ENCODE assay signal across 5 worm cellular contexts in the genomic region with DNA sequence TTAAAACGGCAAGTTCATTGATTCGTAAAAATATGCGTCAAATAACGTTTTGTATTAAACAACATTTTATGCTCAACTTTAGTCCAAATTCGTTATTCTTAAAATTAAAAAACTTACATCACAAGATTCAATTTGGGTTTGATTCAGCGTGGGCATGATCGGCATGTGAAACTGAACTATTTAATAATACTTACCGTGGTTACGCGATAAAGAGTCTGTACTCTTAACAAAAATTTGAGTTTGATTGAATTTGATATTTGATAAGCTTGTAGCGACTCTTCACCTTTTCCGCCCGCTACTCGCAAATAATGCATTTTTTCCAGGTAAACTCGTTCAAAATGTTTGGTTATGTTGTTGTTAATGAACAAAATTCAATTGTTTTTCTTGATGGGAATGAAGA.
A peak's percentile ranks its signal among the peaks of the same experiment; 100 is the strongest.
TF ChIP-seq lines count a peak whose summit lies in the region.

A gene (plus strand): TSS at position 253 of the 400 bp plus-strand sequence.

TF ChIP-seq in whole organism, L1 larva, 84 proteins besides CTCF, POLR2A, EP300 and RAD21:
- TF ChIP-seq elt-2 (tag; optimal IDR thresholded peaks at IDR 0.05; lab: Kevin White, UChicago): peak; percentile 60
- no peak for TF ChIP-seq mep-1 (tag; optimal IDR thresholded peaks at IDR 0.05; lab: Kevin White, UChicago)

TF ChIP-seq in whole organism, L2 larva, 48 proteins besides CTCF, POLR2A, EP300 and RAD21:
- no peak for TF ChIP-seq lin-39 (tag; optimal IDR thresholded peaks at IDR 0.05; lab: Kevin White, UChicago)
- no peak for TF ChIP-seq ztf-11 (tag; optimal IDR thresholded peaks at IDR 0.05; lab: Kevin White, UChicago)
- peak; percentile 16 for TF ChIP-seq sma-9 (GFP tag; optimal IDR thresholded peaks at IDR 0.05; lab: Kevin White, UChicago)
- TF ChIP-seq sma-9 (tag; optimal IDR thresholded peaks at IDR 0.05; lab: Kevin White, UChicago): no peak
- peak; percentile 68 for TF ChIP-seq fos-1 (tag; optimal IDR thresholded peaks at IDR 0.05; lab: Kevin White, UChicago)

TF ChIP-seq in whole organism, L3 larva, 47 proteins besides CTCF, POLR2A, EP300 and RAD21:
- TF ChIP-seq elt-1 (tag; optimal IDR thresholded peaks at IDR 0.05; lab: Kevin White, UChicago) (no peak), ceh-9 (tag; optimal IDR thresholded peaks at IDR 0.05; lab: Kevin White, UChicago) (no peak), skn-1 (tag; optimal IDR thresholded peaks at IDR 0.05; lab: Kevin White, UChicago) (no peak), nhr-11 (tag; optimal IDR thresholded peaks at IDR 0.05; lab: Kevin White, UChicago) (no peak), pqm-1 (tag; optimal IDR thresholded peaks at IDR 0.05; lab: Kevin White, UChicago) (peak; percentile 41), daf-12 (tag; optimal IDR thresholded peaks at IDR 0.05; lab: Kevin White, UChicago) (no peak), elt-2 (tag; optimal IDR thresholded peaks at IDR 0.05; lab: Kevin White, UChicago) (peak; percentile 63), nhr-25 (tag; optimal IDR thresholded peaks at IDR 0.05; lab: Kevin White, UChicago) (no peak), fos-1 (tag; optimal IDR thresholded peaks at IDR 0.05; lab: Kevin White, UChicago) (no peak)

TF ChIP-seq in whole organism, L4 larva, 104 proteins besides CTCF, POLR2A, EP300 and RAD21:
- TF ChIP-seq hlh-30 (tag; optimal IDR thresholded peaks at IDR 0.05; lab: Kevin White, UChicago; ENCODE audit: insufficient read depth) (peak; percentile 53), nhr-237 (tag; optimal IDR thresholded peaks at IDR 0.05; lab: Kevin White, UChicago) (no peak), fkh-10 (GFP tag; optimal IDR thresholded peaks at IDR 0.05; lab: Kevin White, UChicago) (no peak), dmd-6 (GFP tag; IDR thresholded peaks at IDR 0.05; lab: Robert Waterston, UW) (peak; percentile 28; the same call in 1 of the 2 replicates), dve-1 (tag; optimal IDR thresholded peaks at IDR 0.05; lab: Kevin White, UChicago; ENCODE audit: insufficient read depth) (peak; percentile 37), hlh-11 (tag; optimal IDR thresholded peaks at IDR 0.05; lab: Kevin White, UChicago) (peak; percentile 24), daf-16 (GFP tag; optimal IDR thresholded peaks at IDR 0.05; lab: Kevin White, UChicago) (no peak), daf-16 (tag; optimal IDR thresholded peaks at IDR 0.05; lab: Kevin White, UChicago) (peak; percentile 21), pqm-1 (tag; optimal IDR thresholded peaks at IDR 0.05; lab: Kevin White, UChicago) (peak; percentile 9), nhr-28 (tag; optimal IDR thresholded peaks at IDR 0.05; lab: Kevin White, UChicago) (peak; percentile 26), cey-2 (tag; optimal IDR thresholded peaks at IDR 0.05; lab: Kevin White, UChicago; ENCODE audit: borderline replicate concordance, insufficient read depth) (no peak)
TF ChIP-seq in whole organism, L4 larva: peak in this region for 7.

TF ChIP-seq in whole organism, young adult, 124 proteins besides CTCF, POLR2A, EP300 and RAD21:
- peak; percentile 47 for TF ChIP-seq nhr-80 (tag; optimal IDR thresholded peaks at IDR 0.05; lab: Kevin White, UChicago)
- no peak for TF ChIP-seq unc-130 (GFP tag; optimal IDR thresholded peaks at IDR 0.05; lab: Kevin White, UChicago)
- TF ChIP-seq B0019.2 (GFP tag; conservative IDR thresholded peaks at IDR 0.05; lab: Robert Waterston, UW): no peak
- TF ChIP-seq Y53F4B.3 (GFP tag; IDR thresholded peaks at IDR 0.05; lab: Robert Waterston, UW): no peak
- no peak for TF ChIP-seq snpc-3.4 (tag; optimal IDR thresholded peaks at IDR 0.05; lab: Kevin White, UChicago)
- no peak for TF ChIP-seq snpc-1.3 (tag; optimal IDR thresholded peaks at IDR 0.05; lab: Kevin White, UChicago; ENCODE audit: insufficient read depth)
- TF ChIP-seq attf-3 (GFP tag; conservative IDR thresholded peaks at IDR 0.05; lab: Robert Waterston, UW): no peak
TF ChIP-seq in whole organism, young adult: peak in this region for 1.
